Worm (Caenorhabditis elegans) whole organism, L1 larva: ENCODE measurements around the gene ddr-1.

ENCODE experiments used
- ceh-82 ChIP-seq, 3 experiments: fragments of 150-350 bp in 1 of 3; sonication (generic microtip) in 2 of 3; optimal IDR thresholded peaks; 2 replicates each; lab custom pipeline; 2014 to 2017; ENCODE audit warnings: missing biosample characterization in 3 of 3, missing genetic modification characterization in 3 of 3
- ceh-90 ChIP-seq: sonication (generic microtip); optimal IDR thresholded peaks from 2 replicates; lab custom pipeline; 2016; ENCODE audit warnings: missing genetic modification characterization, missing compliant biosample characterization
- fos-1 ChIP-seq: fragments of 150-350 bp; optimal IDR thresholded peaks from 2 replicates; lab custom pipeline; 2014; ENCODE audit warnings: missing biosample characterization, missing genetic modification characterization

ce11 chrX:5450773-5451447 is 10.1 kb upstream of the ddr-1 start, which contains the start of gene C25F6.6:
- TF ChIP-seq ceh-82 (tag; optimal IDR thresholded peaks at IDR 0.05; lab: Kevin White, UChicago): no peak
- TF ChIP-seq fos-1 (tag; lab: Kevin White, UChicago): no peak
- TF ChIP-seq ceh-90 (tag; lab: Kevin White, UChicago): no peak
